Fruit fly (Drosophila melanogaster) whole organism, prepupa: ENCODE data around the gene Lsd-2.
A peak's percentile ranks its signal among the peaks of the same experiment; 100 is the strongest.

Experiments
- Blimp-1 ChIP-seq: fragments of 200-800 bp; sonication (Bioruptor generic); optimal IDR thresholded peaks from 3 replicates; lab custom pipeline; 2017; ENCODE audit warnings: missing biosample characterization, missing genetic modification characterization, mild to moderate bottlenecking, moderate library complexity, missing genetic modification reagents
- CG10631 ChIP-seq: fragments of 200-800 bp; sonication (Bioruptor generic); optimal IDR thresholded peaks from 2 replicates; lab custom pipeline; 2016; ENCODE audit warnings: missing biosample characterization, missing genetic modification characterization
- CG10669 ChIP-seq: fragments of 200-800 bp; sonication (Bioruptor generic); optimal IDR thresholded peaks from 3 replicates; lab custom pipeline; 2018; ENCODE audit warnings: missing biosample characterization, mild to moderate bottlenecking, missing genetic modification characterization, moderate library complexity
- CG11294 ChIP-seq: fragments of 200-800 bp; sonication (Bioruptor generic); IDR thresholded peaks from 2 replicates; pipeline ENCODE4 v1.3.6; 2022; ENCODE audit warnings: missing biosample characterization, missing genetic modification characterization
- CG11762 ChIP-seq: fragments of 200-800 bp; sonication (Bioruptor generic); optimal IDR thresholded peaks from 3 replicates; lab custom pipeline; 2016; ENCODE audit warnings: missing biosample characterization, missing genetic modification characterization; ENCODE audit not compliant: insufficient read depth
- CG15336 ChIP-seq: fragments of 200-800 bp; sonication (Bioruptor generic); IDR thresholded peaks from 2 replicates; pipeline ENCODE4 v1.3.6; 2022; ENCODE audit warnings: missing biosample characterization, missing genetic modification characterization
- CG1621 ChIP-seq: fragments of 200-800 bp; sonication (Bioruptor generic); optimal IDR thresholded peaks from 3 replicates; lab custom pipeline; 2018; ENCODE audit warnings: missing biosample characterization, mild to moderate bottlenecking, missing genetic modification characterization
- CG16779 ChIP-seq: fragments of 200-800 bp; sonication (Bioruptor generic); optimal IDR thresholded peaks from 3 replicates; lab custom pipeline; 2017; ENCODE audit warnings: missing biosample characterization, mild to moderate bottlenecking, missing genetic modification characterization
- CG3032 ChIP-seq: fragments of 200-800 bp; optimal IDR thresholded peaks from 2 replicates; lab custom pipeline; 2019; ENCODE audit warnings: missing biosample characterization, mild to moderate bottlenecking, missing genetic modification characterization, moderate library complexity
- CG31627 ChIP-seq: fragments of 200-800 bp; sonication (Bioruptor generic); optimal IDR thresholded peaks from 3 replicates; lab custom pipeline; 2016; ENCODE audit warnings: missing biosample characterization, missing genetic modification characterization
- CG32006 ChIP-seq: fragments of 200-800 bp; sonication (Bioruptor generic); optimal IDR thresholded peaks from 3 replicates; lab custom pipeline; 2017; ENCODE audit warnings: missing biosample characterization, mild to moderate bottlenecking, missing genetic modification characterization
- CG34406 ChIP-seq: fragments of 200-800 bp; sonication (Bioruptor generic); optimal IDR thresholded peaks from 3 replicates; lab custom pipeline; 2016; ENCODE audit warnings: missing biosample characterization, missing genetic modification characterization
- CG3919 ChIP-seq: fragments of 200-800 bp; sonication (Bioruptor generic); optimal IDR thresholded peaks from 3 replicates; lab custom pipeline; 2016; ENCODE audit warnings: missing biosample characterization, missing genetic modification characterization
- CG6163 ChIP-seq: fragments of 200-800 bp; sonication (Bioruptor generic); IDR thresholded peaks from 3 replicates; pipeline ENCODE4 v1.3.6; 2022; ENCODE audit warnings: missing biosample characterization, missing genetic modification characterization
- CG6276 ChIP-seq: fragments of 200-800 bp; sonication (Bioruptor generic); optimal IDR thresholded peaks from 2 replicates; lab custom pipeline; 2017; ENCODE audit warnings: missing biosample characterization, mild to moderate bottlenecking, missing genetic modification characterization
- CG6808 ChIP-seq: fragments of 200-800 bp; sonication (Bioruptor generic); optimal IDR thresholded peaks from 3 replicates; lab custom pipeline; 2017; ENCODE audit warnings: missing biosample characterization, missing genetic modification characterization, mild to moderate bottlenecking, moderate library complexity, missing genetic modification reagents
- CG6854 ChIP-seq: fragments of 200-800 bp; sonication (Bioruptor generic); optimal IDR thresholded peaks from 2 replicates; lab custom pipeline; 2017; ENCODE audit warnings: missing biosample characterization, mild to moderate bottlenecking, missing genetic modification characterization
- CG7368 ChIP-seq: fragments of 200-800 bp; sonication (Bioruptor generic); optimal IDR thresholded peaks from 3 replicates; lab custom pipeline; 2016; ENCODE audit warnings: missing biosample characterization, missing genetic modification characterization
- CG8119 ChIP-seq: fragments of 200-800 bp; sonication (Bioruptor generic); IDR thresholded peaks from 3 replicates; pipeline ENCODE4 v1.3.6; 2022; ENCODE audit warnings: missing biosample characterization, missing genetic modification characterization
- CG8632 ChIP-seq: fragments of 200-800 bp; sonication (Bioruptor generic); optimal IDR thresholded peaks from 3 replicates; lab custom pipeline; 2016; ENCODE audit warnings: missing biosample characterization, missing genetic modification characterization
- CG9139 ChIP-seq: fragments of 200-800 bp; sonication (Bioruptor generic); optimal IDR thresholded peaks from 3 replicates; lab custom pipeline; 2017; ENCODE audit warnings: missing biosample characterization, mild to moderate bottlenecking, missing genetic modification characterization
- Eip75B ChIP-seq: fragments of 200-800 bp; sonication (Bioruptor generic); optimal IDR thresholded peaks from 3 replicates; lab custom pipeline; 2016; ENCODE audit warnings: missing biosample characterization, missing genetic modification characterization
- Eip78C ChIP-seq: fragments of 200-800 bp; sonication (Bioruptor generic); peaks from one replicate; lab custom pipeline; 2016; ENCODE audit warnings: missing biosample characterization, missing genetic modification characterization
- Gug ChIP-seq: fragments of 200-800 bp; sonication (Bioruptor generic); IDR thresholded peaks from 2 replicates; pipeline ENCODE4 v1.3.6; 2022; ENCODE audit warnings: missing biosample characterization, missing genetic modification characterization
- Hr38 ChIP-seq: sonication (Bioruptor generic); optimal IDR thresholded peaks from 2 replicates; lab custom pipeline; 2016; ENCODE audit warnings: missing biosample characterization, missing genetic modification characterization
- Hr4 ChIP-seq: fragments of 200-800 bp; sonication (Bioruptor generic); optimal IDR thresholded peaks from 3 replicates; lab custom pipeline; 2016; ENCODE audit warnings: missing biosample characterization, missing genetic modification characterization
- Met ChIP-seq: fragments of 200-800 bp; sonication (Bioruptor generic); optimal IDR thresholded peaks from 3 replicates; lab custom pipeline; 2016; ENCODE audit warnings: missing biosample characterization, missing genetic modification characterization
- OdsH ChIP-seq: fragments of 200-800 bp; sonication (Bioruptor generic); optimal IDR thresholded peaks from 3 replicates; lab custom pipeline; 2016; ENCODE audit warnings: missing biosample characterization, missing genetic modification characterization
- Sox15 ChIP-seq: fragments of 200-800 bp; sonication (Bioruptor generic); optimal IDR thresholded peaks from 3 replicates; lab custom pipeline; 2016; ENCODE audit warnings: missing biosample characterization, missing genetic modification characterization
- acj6 ChIP-seq: fragments of 200-800 bp; sonication (Bioruptor generic); optimal IDR thresholded peaks from 3 replicates; lab custom pipeline; 2016; ENCODE audit warnings: missing biosample characterization, missing genetic modification characterization
- dsx ChIP-seq: fragments of 200-800 bp; optimal IDR thresholded peaks from 3 replicates; lab custom pipeline; 2019; ENCODE audit warnings: missing biosample characterization, mild to moderate bottlenecking, missing genetic modification characterization, moderate library complexity; ENCODE audit not compliant: poor library complexity, severe bottlenecking
- eg ChIP-seq: fragments of 200-800 bp; sonication (Bioruptor generic); IDR thresholded peaks from 3 replicates; pipeline ENCODE4 v1.3.6; 2022; ENCODE audit warnings: missing biosample characterization, missing genetic modification characterization
- fd59A ChIP-seq: fragments of 200-800 bp; sonication (Bioruptor generic); optimal IDR thresholded peaks from 2 replicates; lab custom pipeline; 2017; ENCODE audit warnings: missing biosample characterization, mild to moderate bottlenecking, missing genetic modification characterization, missing genetic modification reagents
- fd85E ChIP-seq: fragments of 200-800 bp; sonication (Bioruptor generic); optimal IDR thresholded peaks from 3 replicates; lab custom pipeline; 2016; ENCODE audit warnings: missing biosample characterization, missing genetic modification characterization
- fkh ChIP-seq: fragments of 200-800 bp; sonication (Bioruptor generic); optimal IDR thresholded peaks from 3 replicates; lab custom pipeline; 2017; ENCODE audit warnings: missing biosample characterization, mild to moderate bottlenecking, missing genetic modification characterization, moderate library complexity
- lz ChIP-seq: fragments of 200-800 bp; sonication (Bioruptor generic); optimal IDR thresholded peaks from 3 replicates; lab custom pipeline; 2016; ENCODE audit warnings: missing biosample characterization, missing genetic modification characterization
- net ChIP-seq: fragments of 200-800 bp; sonication (Bioruptor generic); optimal IDR thresholded peaks from 3 replicates; lab custom pipeline; 2016; ENCODE audit warnings: missing biosample characterization, missing genetic modification characterization
- pdm3 ChIP-seq: fragments of 200-800 bp; sonication (Bioruptor generic); optimal IDR thresholded peaks from 3 replicates; lab custom pipeline; 2016; ENCODE audit warnings: missing biosample characterization, missing genetic modification characterization
- salr ChIP-seq, 2 experiments: fragments of 200-800 bp; sonication (Bioruptor generic); optimal IDR thresholded peaks; 3 replicates each; lab custom pipeline; 2016 to 2018; ENCODE audit warnings: missing biosample characterization in 2 of 2, missing genetic modification characterization in 2 of 2, mild to moderate bottlenecking in 1 of 2
- svp ChIP-seq: fragments of 200-800 bp; sonication (Bioruptor generic); peaks from one replicate; lab custom pipeline; 2016; ENCODE audit warnings: missing biosample characterization, missing genetic modification characterization
- topi ChIP-seq: fragments of 200-800 bp; sonication (Bioruptor generic); optimal IDR thresholded peaks from 3 replicates; lab custom pipeline; 2016; ENCODE audit warnings: missing biosample characterization, missing genetic modification characterization

Lsd-2 gene

DNA sequence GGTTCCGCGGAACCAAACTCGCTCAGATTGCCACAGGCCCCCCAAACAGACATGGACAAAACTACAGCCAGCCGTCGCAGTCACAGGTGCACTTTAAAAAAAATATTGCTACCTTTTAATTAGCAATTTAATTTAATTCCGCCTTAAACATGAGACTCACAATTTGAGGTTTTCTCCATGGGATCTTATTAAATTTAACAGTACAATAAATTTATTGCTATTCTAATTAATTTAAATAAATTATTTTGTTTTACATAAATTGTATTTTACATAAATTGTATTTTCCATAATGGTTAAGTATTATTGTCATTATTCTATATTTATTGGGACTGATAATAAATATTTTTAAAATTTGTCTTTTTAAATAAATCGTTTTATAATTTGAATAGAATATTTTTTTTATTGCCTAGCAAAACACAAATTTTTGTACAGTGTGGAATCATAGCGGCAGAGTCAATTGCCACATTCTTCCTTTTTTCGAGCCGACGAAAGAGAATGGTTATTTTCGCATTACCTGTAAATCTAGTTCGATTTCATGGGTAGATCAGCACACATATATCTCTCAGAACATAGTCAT is 47.5 kb upstream of the Lsd-2 start (continued):
- TF ChIP-seq dsx (GFP tag; lab: Kevin White, UChicago) (peak; percentile 36), CG10631 (GFP tag; lab: Kevin White, UChicago) (peak; percentile 42), acj6 (peak; percentile 7), Gug (GFP tag; lab: Robert Waterston, UW) (peak; percentile 47; the same call in 1 of the 2 replicates), CG6163 (GFP tag; lab: Robert Waterston, UW) (peak; percentile 48; the same call in 2 of the 3 replicates), Sox15 (GFP tag; lab: Kevin White, UChicago) (no peak), CG8119 (GFP tag; lab: Robert Waterston, UW) (peak; percentile 59; the same call in 2 of the 3 replicates), CG6276 (GFP tag; lab: Kevin White, UChicago) (peak; percentile 72), CG8632 (no peak), CG6854 (GFP tag; lab: Kevin White, UChicago) (no peak), Blimp-1 (GFP tag; lab: Kevin White, UChicago) (no peak), fkh (GFP tag; lab: Kevin White, UChicago) (no peak), Eip75B (GFP tag; lab: Kevin White, UChicago) (no peak), CG3919 (GFP tag; lab: Kevin White, UChicago) (peak; percentile 7)
- TF ChIP-seq, all 60 proteins: peak for 22

DNA sequence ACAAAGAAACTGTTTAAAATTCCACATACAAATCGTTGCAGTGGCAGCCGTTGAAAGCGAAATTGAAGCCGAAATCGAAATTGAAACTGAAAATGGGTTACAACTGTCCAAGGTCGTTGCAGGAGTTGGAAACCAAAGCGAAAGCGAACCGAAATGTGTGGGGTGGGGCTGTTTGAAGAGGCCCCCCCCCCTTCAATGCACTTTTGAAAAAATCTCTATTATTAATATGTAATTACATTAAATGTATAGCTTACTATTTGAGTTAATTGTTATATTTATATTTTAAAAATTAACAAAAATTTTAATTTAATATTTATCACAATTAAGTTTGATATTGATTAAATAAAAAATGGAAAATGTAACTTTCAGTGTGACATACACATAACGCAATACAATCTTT is 45.7 kb upstream of the Lsd-2 start:
- TF ChIP-seq CG1621 (tag; lab: Kevin White, UChicago) (no peak), Sox15 (GFP tag; lab: Kevin White, UChicago) (no peak), CG31627 (GFP tag; lab: Kevin White, UChicago) (no peak), salr (GFP tag; optimal IDR thresholded peaks at IDR 0.05; lab: Kevin White, UChicago) (no peak), Met (GFP tag; lab: Kevin White, UChicago) (no peak)

DNA sequence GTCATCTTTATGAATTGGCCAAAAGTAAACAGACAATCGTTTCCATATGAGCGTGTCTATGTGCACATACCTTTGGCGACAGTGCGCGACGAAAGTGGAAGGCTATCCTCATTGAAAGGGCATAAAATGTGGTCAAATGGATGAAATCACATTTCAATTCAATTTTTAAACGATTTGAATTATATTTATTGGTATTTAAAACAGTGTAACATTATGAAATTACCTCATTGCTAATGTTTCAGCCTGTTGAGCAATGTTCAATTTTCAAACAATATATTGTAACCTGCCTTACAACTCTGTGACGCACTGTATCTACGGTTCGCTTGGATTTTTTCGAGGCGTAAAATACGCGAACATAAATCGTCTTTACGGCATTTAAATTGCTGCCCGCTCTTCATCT is 44.1 kb upstream of the Lsd-2 start:
- no peak for TF ChIP-seq CG6854 (GFP tag; lab: Kevin White, UChicago)
- no peak for TF ChIP-seq CG9139
- no peak for TF ChIP-seq Blimp-1 (GFP tag; lab: Kevin White, UChicago)
- TF ChIP-seq dsx (GFP tag; lab: Kevin White, UChicago): no peak
- TF ChIP-seq fkh (GFP tag; lab: Kevin White, UChicago): peak; percentile 14
- peak; percentile 51 for TF ChIP-seq CG32006 (GFP tag; lab: Kevin White, UChicago)
- TF ChIP-seq OdsH (GFP tag; lab: Kevin White, UChicago): peak; percentile 6
- no peak for TF ChIP-seq lz (GFP tag; lab: Kevin White, UChicago)
- peak; percentile 52 for TF ChIP-seq CG15336 (GFP tag; lab: Robert Waterston, UW)
- peak; percentile 6 for TF ChIP-seq CG6276 (GFP tag; lab: Kevin White, UChicago)
- peak; percentile 47 for TF ChIP-seq Eip78C
- TF ChIP-seq eg (GFP tag; lab: Robert Waterston, UW): peak; percentile 41; the same call in 1 of the 3 replicates
- no peak for TF ChIP-seq CG11762 (GFP tag; lab: Kevin White, UChicago)
- TF ChIP-seq pdm3: peak; percentile 19
- no peak for TF ChIP-seq CG10669
- TF ChIP-seq CG3919 (GFP tag; lab: Kevin White, UChicago): no peak
- no peak for TF ChIP-seq CG3032 (tag; lab: Kevin White, UChicago)
- peak; percentile 56 for TF ChIP-seq CG8119 (GFP tag; lab: Robert Waterston, UW)
- TF ChIP-seq Hr4 (GFP tag; lab: Kevin White, UChicago): peak; percentile 37

DNA sequence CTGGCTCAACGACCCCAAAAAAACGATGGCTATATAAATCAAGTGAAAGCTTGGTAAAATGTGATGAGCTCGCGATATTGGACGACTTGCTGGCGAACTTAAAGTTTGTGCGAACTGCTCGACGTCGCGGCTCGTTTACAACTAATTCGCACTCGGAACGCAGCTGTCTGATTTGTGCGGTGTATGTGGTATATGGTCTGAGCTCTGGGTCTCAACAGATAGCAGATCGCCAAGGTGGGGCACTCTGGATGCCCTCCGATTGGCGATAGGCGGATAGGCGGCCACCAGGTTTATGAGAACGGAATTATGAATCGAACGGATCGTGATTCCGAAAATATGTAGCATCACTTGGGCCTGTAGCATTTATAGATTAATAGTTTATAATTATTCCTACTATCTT is 40.4 kb upstream of the Lsd-2 start, which contains the start of gene Cyp4s3:
Gene Cyp4s3 (minus strand): TSS at position 146 of the 400 bp plus-strand sequence.
- TF ChIP-seq Eip75B (GFP tag; lab: Kevin White, UChicago) (no peak), svp (GFP tag; lab: Kevin White, UChicago) (peak; percentile 92), lz (GFP tag; lab: Kevin White, UChicago) (no peak)
- TF ChIP-seq, all 60 proteins: peak for 1

dm6 chrX:15111888-15112287 is 35.9 kb upstream of the Lsd-2 start:
- TF ChIP-seq CG6808: no peak
- TF ChIP-seq Sox15 (GFP tag; lab: Kevin White, UChicago): no peak
- TF ChIP-seq dsx (GFP tag; lab: Kevin White, UChicago): no peak
- TF ChIP-seq Hr38 (GFP tag; lab: Kevin White, UChicago): no peak
- TF ChIP-seq CG8632: no peak
- no peak for TF ChIP-seq lz (GFP tag; lab: Kevin White, UChicago)
- no peak for TF ChIP-seq CG1621 (tag; lab: Kevin White, UChicago)
- TF ChIP-seq CG34406 (GFP tag; lab: Kevin White, UChicago): no peak
- TF ChIP-seq Hr4 (GFP tag; lab: Kevin White, UChicago): no peak
- TF ChIP-seq topi (GFP tag; lab: Kevin White, UChicago): no peak
- TF ChIP-seq CG7368 (GFP tag; lab: Kevin White, UChicago): no peak
- TF ChIP-seq net (GFP tag; lab: Kevin White, UChicago): no peak
- no peak for TF ChIP-seq CG16779 (tag; lab: Kevin White, UChicago)
- no peak for TF ChIP-seq fd85E (GFP tag; lab: Kevin White, UChicago)
- no peak for TF ChIP-seq CG11294 (GFP tag; lab: Robert Waterston, UW)
- TF ChIP-seq fd59A (GFP tag; lab: Kevin White, UChicago): no peak
- TF ChIP-seq Eip78C: no peak
